Worm (Caenorhabditis elegans) whole organism, young adult: ENCODE data around the gene grl-7.

Source experiments
- B0261.1 ChIP-seq: sonication (generic microtip); optimal IDR thresholded peaks from 2 replicates; lab custom pipeline; 2016; ENCODE audit warnings: mild to moderate bottlenecking, missing genetic modification characterization, moderate library complexity, missing compliant biosample characterization
- Y53F4B.3 ChIP-seq: fragments of 200-800 bp; sonication (Bioruptor generic); IDR thresholded peaks from 2 replicates; pipeline ENCODE4 v1.3.6; 2022; ENCODE audit warnings: missing genetic modification reagents, missing genetic modification characterization, missing compliant biosample characterization
- ama-1 ChIP-seq, 3 experiments: fragments of 150-350 bp in 1 of 3; sonication (generic microtip) in 2 of 3; optimal IDR thresholded peaks; 2 replicates each; lab custom pipeline; 2014 to 2018; ENCODE audit warnings: missing biosample characterization in 2 of 3, missing genetic modification characterization in 2 of 3, missing genetic modification reagents in 2 of 3
- attf-3 ChIP-seq: fragments of 200-800 bp; sonication (Bioruptor generic); conservative IDR thresholded peaks from 2 replicates; pipeline ENCODE4 v1.3.6; 2022; ENCODE audit warnings: missing genetic modification reagents, missing genetic modification characterization, missing compliant biosample characterization
- dpl-1 ChIP-seq: fragments of 150-350 bp; optimal IDR thresholded peaks from 2 replicates; lab custom pipeline; 2014; ENCODE audit warnings: missing biosample characterization, missing genetic modification reagents, missing genetic modification characterization
- egl-18 ChIP-seq: fragments of 200-800 bp; sonication (Bioruptor generic); IDR thresholded peaks from 2 replicates; pipeline ENCODE4 v1.3.6; 2022; ENCODE audit warnings: missing genetic modification reagents, missing genetic modification characterization, missing compliant biosample characterization
- lin-54 ChIP-seq: fragments of 200-800 bp; sonication (Bioruptor generic); optimal IDR thresholded peaks from 2 replicates; lab custom pipeline; 2018; ENCODE audit warnings: mild to moderate bottlenecking, missing genetic modification characterization, missing compliant biosample characterization
- madf-8 ChIP-seq: fragments of 200-800 bp; sonication (Bioruptor generic); conservative IDR thresholded peaks from 2 replicates; pipeline ENCODE4 v1.3.6; 2022; ENCODE audit warnings: missing genetic modification reagents, missing genetic modification characterization, missing compliant biosample characterization
- nfya-1 ChIP-seq: sonication (generic microtip); optimal IDR thresholded peaks from 2 replicates; lab custom pipeline; 2017; ENCODE audit warnings: antibody characterized with exemption, missing compliant biosample characterization, missing genetic modification characterization, borderline replicate concordance; ENCODE audit not compliant: insufficient read depth
- pbrm-1 ChIP-seq: fragments of 200-800 bp; sonication (Bioruptor generic); IDR thresholded peaks from 2 replicates; pipeline ENCODE4 v1.3.6; 2022; ENCODE audit warnings: missing genetic modification reagents, missing genetic modification characterization, missing compliant biosample characterization
- snpc-4 ChIP-seq, 5 experiments: fragments of 150-350 bp in 1 of 5; sonication (generic microtip) in 4 of 5; optimal IDR thresholded peaks; 2 replicates each; lab custom pipeline; 2014 to 2018; ENCODE audit warnings: missing genetic modification characterization in 5 of 5, missing biosample characterization in 3 of 5, antibody characterized with exemption in 2 of 5, mild to moderate bottlenecking in 2 of 5, missing compliant biosample characterization in 2 of 5, missing genotype in 2 of 5, moderate library complexity in 2 of 5, missing genetic modification reagents in 1 of 5

DNA sequence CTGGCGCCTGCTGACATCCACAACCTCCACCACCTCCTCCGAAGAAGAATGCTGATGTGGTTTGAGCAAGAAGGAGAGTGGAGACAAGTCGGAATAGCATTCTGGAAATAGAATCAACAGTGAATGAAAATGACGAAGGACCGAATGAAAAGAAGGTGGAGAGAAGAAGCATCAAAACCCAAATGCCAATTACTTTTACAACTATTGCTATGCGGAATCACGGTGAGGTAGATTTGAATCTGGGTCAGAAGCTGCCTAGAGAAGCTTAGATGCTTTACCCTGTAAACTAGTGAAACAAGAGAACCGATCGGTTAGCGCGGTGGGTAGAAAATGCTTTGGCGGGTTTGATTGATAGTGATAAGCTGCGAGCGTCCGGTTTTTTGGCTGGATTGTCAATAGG lies at the start of gene grl-7:
- TF ChIP-seq attf-3 (no peak), Y53F4B.3 (GFP tag; lab: Robert Waterston, UW) (no peak), madf-8 (GFP tag; lab: Robert Waterston, UW) (no peak), pbrm-1 (GFP tag; lab: Robert Waterston, UW) (no peak), B0261.1 (tag; lab: Kevin White, UChicago) (no peak), egl-18 (GFP tag; lab: Robert Waterston, UW) (no peak), dpl-1 (GFP tag; lab: Kevin White, UChicago) (no peak), nfya-1 (tag; lab: Kevin White, UChicago) (no peak), lin-54 (GFP tag; lab: Kevin White, UChicago) (no peak), snpc-4 (GFP tag; optimal IDR thresholded peaks at IDR 0.05; lab: Kevin White, UChicago) (no peak), snpc-4 (tag; optimal IDR thresholded peaks at IDR 0.05; lab: Kevin White, UChicago) (no peak), ama-1 (optimal IDR thresholded peaks at IDR 0.05; lab: Kevin White, UChicago) (no peak), ama-1 (GFP tag; optimal IDR thresholded peaks at IDR 0.05; lab: Kevin White, UChicago) (no peak)
